Fruit fly (Drosophila melanogaster) whole organism, prepupa: ENCODE results near the gene CG15461.
A peak's percentile ranks its signal among the peaks of the same experiment; 100 is the strongest.

Source experiments
- CG10631 ChIP-seq: fragments of 200-800 bp; sonication (Bioruptor generic); optimal IDR thresholded peaks from 2 replicates; lab custom pipeline; 2016; ENCODE audit warnings: missing biosample characterization, missing genetic modification characterization
- CG11294 ChIP-seq: fragments of 200-800 bp; sonication (Bioruptor generic); IDR thresholded peaks from 2 replicates; pipeline ENCODE4 v1.3.6; 2022; ENCODE audit warnings: missing biosample characterization, missing genetic modification characterization
- CG11762 ChIP-seq: fragments of 200-800 bp; sonication (Bioruptor generic); optimal IDR thresholded peaks from 3 replicates; lab custom pipeline; 2016; ENCODE audit warnings: missing biosample characterization, missing genetic modification characterization; ENCODE audit not compliant: insufficient read depth
- CG11902 ChIP-seq: fragments of 200-800 bp; sonication (Bioruptor generic); optimal IDR thresholded peaks from 3 replicates; lab custom pipeline; 2016; ENCODE audit warnings: missing biosample characterization, missing genetic modification characterization
- CG15336 ChIP-seq: fragments of 200-800 bp; sonication (Bioruptor generic); IDR thresholded peaks from 2 replicates; pipeline ENCODE4 v1.3.6; 2022; ENCODE audit warnings: missing biosample characterization, missing genetic modification characterization
- CG1621 ChIP-seq: fragments of 200-800 bp; sonication (Bioruptor generic); optimal IDR thresholded peaks from 3 replicates; lab custom pipeline; 2018; ENCODE audit warnings: missing biosample characterization, mild to moderate bottlenecking, missing genetic modification characterization
- CG16779 ChIP-seq: fragments of 200-800 bp; sonication (Bioruptor generic); optimal IDR thresholded peaks from 3 replicates; lab custom pipeline; 2017; ENCODE audit warnings: missing biosample characterization, mild to moderate bottlenecking, missing genetic modification characterization
- CG3032 ChIP-seq: fragments of 200-800 bp; optimal IDR thresholded peaks from 2 replicates; lab custom pipeline; 2019; ENCODE audit warnings: missing biosample characterization, mild to moderate bottlenecking, missing genetic modification characterization, moderate library complexity
- CG31627 ChIP-seq: fragments of 200-800 bp; sonication (Bioruptor generic); optimal IDR thresholded peaks from 3 replicates; lab custom pipeline; 2016; ENCODE audit warnings: missing biosample characterization, missing genetic modification characterization
- CG32006 ChIP-seq: fragments of 200-800 bp; sonication (Bioruptor generic); optimal IDR thresholded peaks from 3 replicates; lab custom pipeline; 2017; ENCODE audit warnings: missing biosample characterization, mild to moderate bottlenecking, missing genetic modification characterization
- CG34406 ChIP-seq: fragments of 200-800 bp; sonication (Bioruptor generic); optimal IDR thresholded peaks from 3 replicates; lab custom pipeline; 2016; ENCODE audit warnings: missing biosample characterization, missing genetic modification characterization
- CG3919 ChIP-seq: fragments of 200-800 bp; sonication (Bioruptor generic); optimal IDR thresholded peaks from 3 replicates; lab custom pipeline; 2016; ENCODE audit warnings: missing biosample characterization, missing genetic modification characterization
- CG6276 ChIP-seq: fragments of 200-800 bp; sonication (Bioruptor generic); optimal IDR thresholded peaks from 2 replicates; lab custom pipeline; 2017; ENCODE audit warnings: missing biosample characterization, mild to moderate bottlenecking, missing genetic modification characterization
- CG6792 ChIP-seq: fragments of 200-800 bp; sonication (Bioruptor generic); optimal IDR thresholded peaks from 3 replicates; lab custom pipeline; 2016; ENCODE audit warnings: missing biosample characterization, missing genetic modification characterization
- CG6808 ChIP-seq: fragments of 200-800 bp; sonication (Bioruptor generic); optimal IDR thresholded peaks from 3 replicates; lab custom pipeline; 2017; ENCODE audit warnings: missing biosample characterization, missing genetic modification characterization, mild to moderate bottlenecking, moderate library complexity, missing genetic modification reagents
- CG7368 ChIP-seq: fragments of 200-800 bp; sonication (Bioruptor generic); optimal IDR thresholded peaks from 3 replicates; lab custom pipeline; 2016; ENCODE audit warnings: missing biosample characterization, missing genetic modification characterization
- CG8119 ChIP-seq: fragments of 200-800 bp; sonication (Bioruptor generic); IDR thresholded peaks from 3 replicates; pipeline ENCODE4 v1.3.6; 2022; ENCODE audit warnings: missing biosample characterization, missing genetic modification characterization
- CG8319 ChIP-seq: fragments of 200-800 bp; sonication (Bioruptor generic); optimal IDR thresholded peaks from 3 replicates; lab custom pipeline; 2016; ENCODE audit warnings: missing biosample characterization, missing genetic modification characterization
- CG9139 ChIP-seq: fragments of 200-800 bp; sonication (Bioruptor generic); optimal IDR thresholded peaks from 3 replicates; lab custom pipeline; 2017; ENCODE audit warnings: missing biosample characterization, mild to moderate bottlenecking, missing genetic modification characterization
- Eip75B ChIP-seq: fragments of 200-800 bp; sonication (Bioruptor generic); optimal IDR thresholded peaks from 3 replicates; lab custom pipeline; 2016; ENCODE audit warnings: missing biosample characterization, missing genetic modification characterization
- Eip78C ChIP-seq: fragments of 200-800 bp; sonication (Bioruptor generic); peaks from one replicate; lab custom pipeline; 2016; ENCODE audit warnings: missing biosample characterization, missing genetic modification characterization
- Eip93F ChIP-seq: fragments of 200-800 bp; sonication (Bioruptor generic); optimal IDR thresholded peaks from 2 replicates; lab custom pipeline; 2016; ENCODE audit warnings: missing biosample characterization, mild to moderate bottlenecking, missing genetic modification characterization
- Ets96B ChIP-seq: fragments of 200-800 bp; optimal IDR thresholded peaks from 2 replicates; lab custom pipeline; 2019; ENCODE audit warnings: missing biosample characterization, mild to moderate bottlenecking, missing genetic modification characterization, moderate library complexity
- Gug ChIP-seq: fragments of 200-800 bp; sonication (Bioruptor generic); IDR thresholded peaks from 2 replicates; pipeline ENCODE4 v1.3.6; 2022; ENCODE audit warnings: missing biosample characterization, missing genetic modification characterization
- Hr38 ChIP-seq: sonication (Bioruptor generic); optimal IDR thresholded peaks from 2 replicates; lab custom pipeline; 2016; ENCODE audit warnings: missing biosample characterization, missing genetic modification characterization
- Hr39 ChIP-seq: fragments of 200-800 bp; sonication (Bioruptor generic); optimal IDR thresholded peaks from 2 replicates; lab custom pipeline; 2016; ENCODE audit warnings: missing biosample characterization, missing genetic modification characterization
- Lpt ChIP-seq: fragments of 200-800 bp; sonication (Bioruptor generic); optimal IDR thresholded peaks from 3 replicates; lab custom pipeline; 2016; ENCODE audit warnings: missing biosample characterization, missing genetic modification characterization
- OdsH ChIP-seq: fragments of 200-800 bp; sonication (Bioruptor generic); optimal IDR thresholded peaks from 3 replicates; lab custom pipeline; 2016; ENCODE audit warnings: missing biosample characterization, missing genetic modification characterization
- Smox ChIP-seq: fragments of 200-800 bp; sonication (Bioruptor generic); optimal IDR thresholded peaks from 3 replicates; lab custom pipeline; 2016; ENCODE audit warnings: missing biosample characterization, missing genetic modification characterization
- Sox102F ChIP-seq: fragments of 200-800 bp; sonication (Bioruptor generic); optimal IDR thresholded peaks from 2 replicates; lab custom pipeline; 2016; ENCODE audit warnings: missing biosample characterization, mild to moderate bottlenecking, missing genetic modification characterization
- Sox14 ChIP-seq: fragments of 200-800 bp; sonication (Bioruptor generic); optimal IDR thresholded peaks from 3 replicates; lab custom pipeline; 2016; ENCODE audit warnings: missing biosample characterization, missing genetic modification characterization
- Sox15 ChIP-seq: fragments of 200-800 bp; sonication (Bioruptor generic); optimal IDR thresholded peaks from 3 replicates; lab custom pipeline; 2016; ENCODE audit warnings: missing biosample characterization, missing genetic modification characterization
- acj6 ChIP-seq: fragments of 200-800 bp; sonication (Bioruptor generic); optimal IDR thresholded peaks from 3 replicates; lab custom pipeline; 2016; ENCODE audit warnings: missing biosample characterization, missing genetic modification characterization
- dac ChIP-seq: fragments of 200-800 bp; sonication (Bioruptor generic); optimal IDR thresholded peaks from 2 replicates; lab custom pipeline; 2017; ENCODE audit warnings: missing biosample characterization, mild to moderate bottlenecking, missing genetic modification characterization
- dsx ChIP-seq: fragments of 200-800 bp; optimal IDR thresholded peaks from 3 replicates; lab custom pipeline; 2019; ENCODE audit warnings: missing biosample characterization, mild to moderate bottlenecking, missing genetic modification characterization, moderate library complexity; ENCODE audit not compliant: poor library complexity, severe bottlenecking
- eg ChIP-seq: fragments of 200-800 bp; sonication (Bioruptor generic); IDR thresholded peaks from 3 replicates; pipeline ENCODE4 v1.3.6; 2022; ENCODE audit warnings: missing biosample characterization, missing genetic modification characterization
- esn ChIP-seq: fragments of 200-800 bp; sonication (Bioruptor generic); optimal IDR thresholded peaks from 2 replicates; lab custom pipeline; 2016; ENCODE audit warnings: missing biosample characterization, mild to moderate bottlenecking, missing genetic modification characterization, moderate library complexity
- fd85E ChIP-seq: fragments of 200-800 bp; sonication (Bioruptor generic); optimal IDR thresholded peaks from 3 replicates; lab custom pipeline; 2016; ENCODE audit warnings: missing biosample characterization, missing genetic modification characterization
- fkh ChIP-seq: fragments of 200-800 bp; sonication (Bioruptor generic); optimal IDR thresholded peaks from 3 replicates; lab custom pipeline; 2017; ENCODE audit warnings: missing biosample characterization, mild to moderate bottlenecking, missing genetic modification characterization, moderate library complexity
- lz ChIP-seq: fragments of 200-800 bp; sonication (Bioruptor generic); optimal IDR thresholded peaks from 3 replicates; lab custom pipeline; 2016; ENCODE audit warnings: missing biosample characterization, missing genetic modification characterization
- net ChIP-seq: fragments of 200-800 bp; sonication (Bioruptor generic); optimal IDR thresholded peaks from 3 replicates; lab custom pipeline; 2016; ENCODE audit warnings: missing biosample characterization, missing genetic modification characterization
- pdm3 ChIP-seq: fragments of 200-800 bp; sonication (Bioruptor generic); optimal IDR thresholded peaks from 3 replicates; lab custom pipeline; 2016; ENCODE audit warnings: missing biosample characterization, missing genetic modification characterization
- salr ChIP-seq, 2 experiments: fragments of 200-800 bp; sonication (Bioruptor generic); optimal IDR thresholded peaks; 3 replicates each; lab custom pipeline; 2016 to 2018; ENCODE audit warnings: missing biosample characterization in 2 of 2, missing genetic modification characterization in 2 of 2, mild to moderate bottlenecking in 1 of 2
- spab ChIP-seq: fragments of 200-800 bp; sonication (Bioruptor generic); optimal IDR thresholded peaks from 2 replicates; lab custom pipeline; 2017; ENCODE audit warnings: missing biosample characterization, mild to moderate bottlenecking, missing genetic modification characterization, missing genetic modification reagents
- ss ChIP-seq, 2 experiments: fragments of 200-800 bp; sonication (Bioruptor generic); optimal IDR thresholded peaks; 2 replicates in 1 of 2; 3 replicates in 1 of 2; lab custom pipeline; 2017 to 2018; ENCODE audit warnings: mild to moderate bottlenecking in 2 of 2, missing biosample characterization in 2 of 2, missing genetic modification characterization in 2 of 2, moderate library complexity in 1 of 2
- svp ChIP-seq: fragments of 200-800 bp; sonication (Bioruptor generic); peaks from one replicate; lab custom pipeline; 2016; ENCODE audit warnings: missing biosample characterization, missing genetic modification characterization
- topi ChIP-seq: fragments of 200-800 bp; sonication (Bioruptor generic); optimal IDR thresholded peaks from 3 replicates; lab custom pipeline; 2016; ENCODE audit warnings: missing biosample characterization, missing genetic modification characterization

CG15461 gene

DNA sequence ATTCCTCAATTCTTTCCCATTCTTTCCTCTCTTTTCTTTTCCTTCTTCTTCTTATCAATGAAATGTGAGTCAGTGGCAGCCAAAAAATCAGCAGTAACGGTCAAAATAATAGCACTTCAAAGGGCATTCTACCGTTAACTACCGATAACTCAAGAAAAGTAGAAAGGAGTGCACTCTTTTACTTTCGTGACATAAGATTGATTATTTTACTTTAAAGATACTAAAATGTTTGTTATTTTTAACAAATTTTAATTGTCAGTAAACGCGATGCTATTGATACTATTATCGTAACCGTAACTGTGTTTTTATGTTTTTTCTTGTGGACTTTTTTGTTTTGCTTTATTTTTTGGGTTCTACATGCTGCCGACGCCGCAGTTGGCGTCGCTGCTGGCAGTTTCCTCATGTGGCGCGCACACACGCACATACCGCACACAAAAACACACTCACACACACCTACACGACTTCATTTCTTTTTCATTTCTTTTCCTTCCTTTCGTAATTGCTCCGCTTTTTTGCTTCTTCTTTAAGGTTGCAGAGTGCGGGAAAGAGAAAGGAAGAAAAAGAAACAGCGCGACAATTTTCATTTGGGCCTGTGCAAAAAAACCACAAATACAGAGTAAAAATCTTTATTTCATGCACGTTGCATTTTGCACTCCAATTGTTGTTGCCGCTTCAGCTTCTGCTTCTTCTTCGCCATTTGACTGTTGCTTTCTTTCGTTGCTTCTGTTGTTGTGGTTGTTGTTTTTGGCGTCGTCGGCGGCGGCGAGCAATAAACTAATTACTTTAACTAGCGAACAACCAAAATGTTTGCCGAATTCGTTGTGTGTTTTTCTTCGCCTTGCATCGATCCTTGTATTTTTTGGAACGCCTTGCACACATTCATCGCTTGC is 23.8 kb downstream of the CG15461 start (continued):
- TF ChIP-seq CG3032 (tag; lab: Kevin White, UChicago) (no peak), Sox15 (GFP tag; lab: Kevin White, UChicago) (no peak), CG15336 (GFP tag; lab: Robert Waterston, UW) (peak; percentile 40; the same call in 1 of the 2 replicates), dac (GFP tag; lab: Kevin White, UChicago) (no peak), ss (GFP tag; optimal IDR thresholded peaks at IDR 0.05; lab: Kevin White, UChicago) (peak; percentile 19 to 26), CG10631 (no peak), net (GFP tag; lab: Kevin White, UChicago) (peak; percentile 4), OdsH (GFP tag; lab: Kevin White, UChicago) (peak; percentile 14), svp (GFP tag; lab: Kevin White, UChicago) (peak; percentile 87), Sox14 (GFP tag; lab: Kevin White, UChicago) (peak; percentile 21), Hr39 (GFP tag; lab: Kevin White, UChicago) (peak; percentile 68), CG9139 (no peak), CG11902 (no peak), dsx (GFP tag; lab: Kevin White, UChicago) (no peak)

- peak; percentile 37 for TF ChIP-seq CG1621 (tag; lab: Kevin White, UChicago)
- peak; percentile 30 for TF ChIP-seq Eip75B (GFP tag; lab: Kevin White, UChicago)
- TF ChIP-seq Smox (GFP tag; lab: Kevin White, UChicago) = peak; percentile 35
- peak in 1 of 2 experiments; percentile 32 for TF ChIP-seq salr (GFP tag; optimal IDR thresholded peaks at IDR 0.05; lab: Kevin White, UChicago)
- TF ChIP-seq CG6808 = no peak
- no peak for TF ChIP-seq spab (GFP tag; lab: Kevin White, UChicago)
- TF ChIP-seq Gug = no peak
- peak; percentile 2 for TF ChIP-seq CG9139
- TF ChIP-seq CG8319 = no peak
- TF ChIP-seq esn = peak; percentile 48
- no peak for TF ChIP-seq CG8119
- TF ChIP-seq CG10631 = peak; percentile 54
- TF ChIP-seq CG31627 (GFP tag; lab: Kevin White, UChicago) = peak; percentile 39
- TF ChIP-seq CG11294 (GFP tag; lab: Robert Waterston, UW) = no peak
- TF ChIP-seq pdm3 (GFP tag; lab: Kevin White, UChicago) = peak; percentile 63
- no peak for TF ChIP-seq CG6276
- TF ChIP-seq CG6792 (GFP tag; lab: Kevin White, UChicago) = no peak
- TF ChIP-seq topi = peak; percentile 59
- TF ChIP-seq Sox15 (GFP tag; lab: Kevin White, UChicago) = no peak
- no peak for TF ChIP-seq CG32006 (GFP tag; lab: Kevin White, UChicago)
- TF ChIP-seq lz (GFP tag; lab: Kevin White, UChicago) = peak; percentile 49
- TF ChIP-seq svp (GFP tag; lab: Kevin White, UChicago) = peak; percentile 80
- no peak for TF ChIP-seq fkh
- TF ChIP-seq dac (GFP tag; lab: Kevin White, UChicago) = no peak
- peak; percentile 51 for TF ChIP-seq Sox102F
- no peak for TF ChIP-seq CG7368 (GFP tag; lab: Kevin White, UChicago)
- TF ChIP-seq net (GFP tag; lab: Kevin White, UChicago) = peak; percentile 50
- TF ChIP-seq Hr38 (GFP tag; lab: Kevin White, UChicago) = no peak
- no peak for TF ChIP-seq dsx (GFP tag; lab: Kevin White, UChicago)
- TF ChIP-seq Hr39 (GFP tag; lab: Kevin White, UChicago) = peak; percentile 50
- no peak for TF ChIP-seq CG11762 (GFP tag; lab: Kevin White, UChicago)
- TF ChIP-seq eg = no peak; the same call in 2 of the 3 replicates
- TF ChIP-seq acj6 (GFP tag; lab: Kevin White, UChicago) = peak; percentile 54
- no peak for TF ChIP-seq Ets96B (tag; lab: Kevin White, UChicago)
- TF ChIP-seq fd85E (GFP tag; lab: Kevin White, UChicago) = no peak
- no peak for TF ChIP-seq Lpt (GFP tag; lab: Kevin White, UChicago)
- peak; percentile 33 for TF ChIP-seq Eip78C (GFP tag; lab: Kevin White, UChicago)
- no peak for TF ChIP-seq Eip93F (GFP tag; lab: Kevin White, UChicago)
- TF ChIP-seq CG16779 (tag; lab: Kevin White, UChicago) = no peak
- TF ChIP-seq CG34406 = no peak
- peak; percentile 40 for TF ChIP-seq CG3919 (GFP tag; lab: Kevin White, UChicago)
Measured at dm6 chrX:20510540-20510939, 24.6 kb downstream of the CG15461 start, which contains the start of gene RhoGAP19D. TSS of gene RhoGAP19D (minus strand) at chrX:20510694.
